Fruit fly (Drosophila melanogaster) whole organism: ENCODE data around the gene CG31775.
"Not testable (repeated sequence)": the region's sequence is repeated elsewhere in the genome, so short reads cannot be mapped to it uniquely, and the experiment has no call there.

Experiments
- CG8478 ChIP-seq: fragments of >200 bp; optimal IDR thresholded peaks from 2 replicates; lab custom pipeline; 2018; ENCODE audit warnings: inconsistent platforms
- Dll ChIP-seq: fragments of >200 bp; optimal IDR thresholded peaks from 2 replicates; lab custom pipeline; 2017
- EcR ChIP-seq, 2 experiments: fragments of >200 bp; optimal IDR thresholded peaks; 2 replicates each; lab custom pipeline; 2017; ENCODE audit warnings: missing biosample characterization in 2 of 2, missing genetic modification characterization in 2 of 2, missing genetic modification reagents in 2 of 2
- psq ChIP-seq: fragments of >200 bp; optimal IDR thresholded peaks from 2 replicates; lab custom pipeline; 2017
- usp ChIP-seq: fragments of >200 bp; optimal IDR thresholded peaks from 2 replicates; lab custom pipeline; 2017; ENCODE audit warnings: missing biosample characterization, missing genetic modification characterization, mixed read lengths

dm6 chr2L:14735543-14735942 lies 2.0 kb downstream of the CG31775 start, which contains the start of gene CG31835:
- not testable (repeated sequence) for TF ChIP-seq CG8478 (lab: Kevin White, UChicago); psq; usp (GFP tag; lab: Kevin White, UChicago); EcR (GFP tag; optimal IDR thresholded peaks at IDR 0.05; lab: Kevin White, UChicago); Dll
